Fruit fly (Drosophila melanogaster) whole organism, embryonic: ENCODE results near the gene nAChRalpha3.

Experiments
- CG10654 ChIP-seq: fragments of 200-800 bp; sonication (Bioruptor generic); optimal IDR thresholded peaks from 2 replicates; lab custom pipeline; 2016; ENCODE audit warnings: missing biosample characterization, missing genetic modification characterization
- CG11560 ChIP-seq: fragments of 200-800 bp; sonication (Bioruptor generic); IDR thresholded peaks from 3 replicates; pipeline ENCODE4 v1.3.6; 2022; ENCODE audit warnings: missing biosample characterization, missing genetic modification characterization
- CG14014 ChIP-seq: fragments of 200-800 bp; sonication (Bioruptor generic); IDR thresholded peaks from 2 replicates; pipeline ENCODE4 v1.3.6; 2022; ENCODE audit warnings: missing biosample characterization, missing genetic modification characterization
- CG2120 ChIP-seq: fragments of 200-800 bp; sonication (Bioruptor generic); optimal IDR thresholded peaks from 3 replicates; lab custom pipeline; 2016; ENCODE audit warnings: missing biosample characterization, missing genetic modification characterization
- CG2678 ChIP-seq: fragments of 200-800 bp; sonication (Bioruptor generic); optimal IDR thresholded peaks from 3 replicates; lab custom pipeline; 2019; ENCODE audit warnings: missing biosample characterization, mild to moderate bottlenecking, missing genetic modification characterization, moderate library complexity
- CG4424 ChIP-seq: fragments of 200-800 bp; sonication (Bioruptor generic); optimal IDR thresholded peaks from 3 replicates; lab custom pipeline; 2016; ENCODE audit warnings: missing biosample characterization, missing genetic modification characterization
- CG7372 ChIP-seq: fragments of 200-800 bp; sonication (Bioruptor generic); IDR thresholded peaks from 2 replicates; pipeline ENCODE4 v1.3.6; 2022; ENCODE audit warnings: missing biosample characterization, missing genetic modification characterization
- CG9437 ChIP-seq: fragments of 200-800 bp; sonication (Bioruptor generic); optimal IDR thresholded peaks from 2 replicates; lab custom pipeline; 2018; ENCODE audit warnings: missing biosample characterization, mild to moderate bottlenecking, missing genetic modification characterization
- Eip74EF ChIP-seq, 2 experiments: fragments of 200-800 bp in 1 of 2; fragments of >200 bp in 1 of 2; sonication (Bioruptor generic) in 1 of 2; optimal IDR thresholded peaks; 2 replicates each; lab custom pipeline; 2017 to 2019; ENCODE audit warnings: missing biosample characterization in 2 of 2, missing genetic modification characterization in 2 of 2, mild to moderate bottlenecking in 1 of 2, moderate library complexity in 1 of 2
- h ChIP-seq: fragments of >200 bp; optimal IDR thresholded peaks from 2 replicates; lab custom pipeline; 2017
- jumu ChIP-seq: fragments of 200-800 bp; sonication (Bioruptor generic); optimal IDR thresholded peaks from 3 replicates; lab custom pipeline; 2016; ENCODE audit warnings: missing biosample characterization, missing genetic modification characterization
- nmo ChIP-seq: fragments of 200-800 bp; sonication (Bioruptor generic); optimal IDR thresholded peaks from 2 replicates; lab custom pipeline; 2018; ENCODE audit warnings: missing biosample characterization, mild to moderate bottlenecking, missing genetic modification characterization, moderate library complexity
- slbo ChIP-seq: fragments of 200-800 bp; sonication (Bioruptor generic); IDR thresholded peaks from 2 replicates; pipeline ENCODE4 v1.3.6; 2022; ENCODE audit warnings: missing biosample characterization, missing genetic modification characterization

- no peak for TF ChIP-seq slbo (GFP tag; lab: Robert Waterston, UW)
- no peak for TF ChIP-seq CG11560 (tag; lab: Robert Waterston, UW)
- TF ChIP-seq CG2120 (GFP tag; lab: Kevin White, UChicago) = no peak
- no peak for TF ChIP-seq CG14014 (GFP tag; lab: Robert Waterston, UW)
- peak; percentile 39 for TF ChIP-seq CG4424 (GFP tag; lab: Kevin White, UChicago)
- TF ChIP-seq jumu = no peak
- TF ChIP-seq CG9437 (GFP tag; lab: Kevin White, UChicago) = no peak
- no peak for TF ChIP-seq CG7372 (GFP tag; lab: Robert Waterston, UW)
- TF ChIP-seq h = no peak
- TF ChIP-seq CG2678 (tag; lab: Kevin White, UChicago) = peak; percentile 31
- TF ChIP-seq Eip74EF (GFP tag; optimal IDR thresholded peaks at IDR 0.05; lab: Kevin White, UChicago) = no peak
- TF ChIP-seq CG10654 = no peak
- TF ChIP-seq nmo (GFP tag; lab: Kevin White, UChicago) = peak; percentile 40
These were observed 107.1 kb downstream of the nAChRalpha3 start for dm6 chrX:8259881-8260280.
